Worm (Caenorhabditis elegans): ENCODE data around the gene oac-58.

ce11 chrIV:12278507-12278906, 33.0 kb downstream of the oac-58 start, which contains the start of the genes tag-335 and vkmt-1:
- no peak for TF ChIP-seq elt-1 (tag; optimal IDR thresholded peaks at IDR 0.05)
- no peak for TF ChIP-seq mdl-1 (tag; optimal IDR thresholded peaks at IDR 0.05)
- TF ChIP-seq snpc-4 (tag; optimal IDR thresholded peaks at IDR 0.05), result no peak
- no peak for TF ChIP-seq dmd-4 (tag; optimal IDR thresholded peaks at IDR 0.05)
- TF ChIP-seq nhr-77 (tag; optimal IDR thresholded peaks at IDR 0.05), result no peak
- no peak for TF ChIP-seq zag-1 (tag; optimal IDR thresholded peaks at IDR 0.05)
- TF ChIP-seq nhr-237 (tag; optimal IDR thresholded peaks at IDR 0.05), result no peak
- TF ChIP-seq lin-13 (GFP tag; optimal IDR thresholded peaks at IDR 0.05), result no peak

All from whole organism, L2 larva.